Worm (Caenorhabditis elegans): ENCODE measurements around the gene F41E7.6.

Gene F41E7.6

DNA sequence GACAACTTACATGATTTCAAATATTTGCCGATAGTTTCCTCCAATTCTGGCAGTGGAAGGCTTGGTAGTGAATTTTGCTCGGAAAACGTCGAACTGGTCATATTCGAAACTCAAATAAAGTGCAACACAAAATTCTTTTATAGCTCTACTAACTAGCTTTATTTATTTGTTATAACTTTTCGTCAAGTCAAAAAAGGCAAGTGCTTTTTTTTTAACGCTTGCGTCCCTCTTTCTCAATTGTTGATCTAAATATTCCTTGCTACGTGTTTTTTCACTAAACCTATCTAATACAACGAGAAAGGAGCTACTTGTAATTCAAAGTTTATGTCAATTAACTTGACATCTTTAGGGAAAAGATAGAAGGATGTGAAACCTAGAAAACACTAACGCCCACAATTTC is at the start of gene F41E7.6:
F41E7.6 (minus strand) TSS at position 101 of the 400 bp plus-strand sequence.
- TF ChIP-seq cebp-1 (GFP tag; IDR thresholded peaks at IDR 0.05) (no peak), cebp-1 (tag; optimal IDR thresholded peaks at IDR 0.05) (no peak), nhr-27 (tag; optimal IDR thresholded peaks at IDR 0.05) (no peak), egrh-3 (GFP tag; IDR thresholded peaks at IDR 0.05) (no peak), ccch-3 (GFP tag; optimal IDR thresholded peaks at IDR 0.05) (no peak), dox-1 (GFP tag; IDR thresholded peaks at IDR 0.05) (no peak), F57A8.1 (GFP tag; optimal IDR thresholded peaks at IDR 0.05) (no peak), mes-4 (tag; optimal IDR thresholded peaks at IDR 0.05) (no peak), madf-6 (GFP tag; IDR thresholded peaks at IDR 0.05) (no peak), Y53F4B.3 (GFP tag; IDR thresholded peaks at IDR 0.05) (no peak), tlf-1 (GFP tag; optimal IDR thresholded peaks at IDR 0.05) (no peak), him-1 (tag; optimal IDR thresholded peaks at IDR 0.05) (no peak), akir-1 (GFP tag; optimal IDR thresholded peaks at IDR 0.05) (no peak), rpc-1 (optimal IDR thresholded peaks at IDR 0.05) (no peak), rpc-1 (tag; optimal IDR thresholded peaks at IDR 0.05) (no peak), snpc-1.1 (tag; optimal IDR thresholded peaks at IDR 0.05; ENCODE audit: insufficient read depth) (no peak), nfyb-1 (GFP tag; IDR thresholded peaks at IDR 0.05) (no peak), Y56A3A.18 (GFP tag; IDR thresholded peaks at IDR 0.05) (no peak), ztf-26 (tag; optimal IDR thresholded peaks at IDR 0.05) (no peak), Y67H2A.10 (GFP tag; conservative IDR thresholded peaks at IDR 0.05) (no peak), sdz-38 (tag; optimal IDR thresholded peaks at IDR 0.05) (no peak), ceh-79 (tag; optimal IDR thresholded peaks at IDR 0.05) (no peak)

DNA sequence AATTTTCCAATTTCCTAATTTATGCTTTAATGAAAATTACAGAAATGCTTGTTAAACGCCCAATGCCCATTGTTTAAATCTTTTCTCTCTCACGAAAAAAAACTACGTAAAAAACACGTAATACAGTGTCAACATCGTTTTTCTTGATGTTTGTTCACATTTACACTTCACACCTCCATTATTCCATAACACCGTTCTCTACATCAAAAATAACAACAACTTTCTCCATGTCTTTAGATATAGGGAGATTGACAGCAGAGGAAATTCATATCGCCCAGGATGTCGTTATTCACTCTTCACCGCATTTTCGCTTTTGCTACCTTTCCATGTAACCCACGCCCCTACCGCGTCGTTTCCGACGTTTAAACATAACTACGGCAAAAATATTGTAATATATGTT is 47.8 kb upstream of the F41E7.6 start, which contains the start of gene efhc-1:
efhc-1 (plus strand) TSS at position 301 of the 400 bp plus-strand sequence.
- TF ChIP-seq ztf-3 (GFP tag; optimal IDR thresholded peaks at IDR 0.05) (no peak), zim-3 (tag; optimal IDR thresholded peaks at IDR 0.05) (no peak), attf-3 (GFP tag; conservative IDR thresholded peaks at IDR 0.05) (no peak), F33H1.4 (GFP tag; IDR thresholded peaks at IDR 0.05) (no peak), unc-130 (GFP tag; optimal IDR thresholded peaks at IDR 0.05) (no peak), hsf-1 (GFP tag; IDR thresholded peaks at IDR 0.05) (no peak), lin-40 (tag; optimal IDR thresholded peaks at IDR 0.05) (no peak), ama-1 (optimal IDR thresholded peaks at IDR 0.05) (no peak), ama-1 (GFP tag; optimal IDR thresholded peaks at IDR 0.05) (no peak), F49E8.2 (tag; optimal IDR thresholded peaks at IDR 0.05; ENCODE audit: insufficient read depth) (no peak), ceh-91 (GFP tag; IDR thresholded peaks at IDR 0.05) (no peak), ekl-4 (GFP tag; IDR thresholded peaks at IDR 0.05) (no peak), lin-35 (GFP tag; optimal IDR thresholded peaks at IDR 0.05) (no peak), snpc-1.3 (tag; optimal IDR thresholded peaks at IDR 0.05; ENCODE audit: insufficient read depth) (no peak), hmg-20 (GFP tag; IDR thresholded peaks at IDR 0.05) (no peak), Y53F4B.3 (GFP tag; IDR thresholded peaks at IDR 0.05) (no peak), gei-17 (GFP tag; optimal IDR thresholded peaks at IDR 0.05) (no peak), ccch-3 (GFP tag; optimal IDR thresholded peaks at IDR 0.05) (no peak), somi-1 (GFP tag; optimal IDR thresholded peaks at IDR 0.05) (no peak), fkh-3 (tag; optimal IDR thresholded peaks at IDR 0.05) (no peak)

Data from whole organism, young adult.